Worm (Caenorhabditis elegans) whole organism, L4 larva: Measurements from ENCODE around the gene cdh-9.

Experiments used
- D1046.2 ChIP-seq: fragments of 200-800 bp; sonication (Bioruptor generic); IDR thresholded peaks from 2 replicates; pipeline ENCODE4 v1.3.6; 2022; ENCODE audit warnings: missing genetic modification characterization, missing compliant biosample characterization
- F37D6.2 ChIP-seq: sonication (generic microtip); optimal IDR thresholded peaks from 2 replicates; lab custom pipeline; 2016; ENCODE audit warnings: mild to moderate bottlenecking, missing genetic modification characterization, missing compliant biosample characterization
- F49E8.2 ChIP-seq: sonication (generic microtip); optimal IDR thresholded peaks from 2 replicates; lab custom pipeline; 2016; ENCODE audit warnings: missing compliant biosample characterization, mild to moderate bottlenecking, missing genetic modification characterization, borderline replicate concordance
- R02D3.7 ChIP-seq: fragments of 150-350 bp; sonication (generic microtip); optimal IDR thresholded peaks from 3 replicates; lab custom pipeline; 2014; ENCODE audit warnings: missing biosample characterization, missing genetic modification characterization
- T20F7.1 ChIP-seq: fragments of 200-800 bp; sonication (Bioruptor generic); optimal IDR thresholded peaks from 2 replicates; lab custom pipeline; 2018; ENCODE audit warnings: mild to moderate bottlenecking, missing genetic modification characterization, missing compliant biosample characterization
- T26A8.4 ChIP-seq: fragments of 200-800 bp; sonication (Bioruptor generic); IDR thresholded peaks from 2 replicates; pipeline ENCODE4 v1.3.6; 2022; ENCODE audit warnings: missing genetic modification characterization, missing compliant biosample characterization
- Y105C5A.15 ChIP-seq: fragments of 200-800 bp; sonication (Bioruptor generic); IDR thresholded peaks from 2 replicates; pipeline ENCODE4 v1.3.6; 2022; ENCODE audit warnings: missing genetic modification characterization, missing compliant biosample characterization
- Y5F2A.4 ChIP-seq: fragments of 200-800 bp; sonication (Bioruptor generic); optimal IDR thresholded peaks from 2 replicates; lab custom pipeline; 2018; ENCODE audit warnings: mild to moderate bottlenecking, missing genetic modification characterization, missing compliant biosample characterization
- Y75B8A.6 ChIP-seq: fragments of 200-800 bp; sonication (Bioruptor generic); IDR thresholded peaks from 2 replicates; pipeline ENCODE4 v1.3.6; 2022; ENCODE audit warnings: missing genetic modification reagents, missing genetic modification characterization, missing compliant biosample characterization
- aha-1 ChIP-seq: fragments of 150-350 bp; peaks from one replicate; lab custom pipeline; 2014; ENCODE audit warnings: missing biosample characterization, missing genetic modification characterization
- ama-1 ChIP-seq: fragments of 150-350 bp; optimal IDR thresholded peaks from 2 replicates; lab custom pipeline; 2014; ENCODE audit warnings: inconsistent platforms, mixed read lengths
- ceh-20 ChIP-seq: fragments of 200-800 bp; sonication (Bioruptor generic); IDR thresholded peaks from 2 replicates; pipeline ENCODE4 v1.3.6; 2022; ENCODE audit warnings: missing genetic modification reagents, missing genetic modification characterization, missing compliant biosample characterization
- ceh-44 ChIP-seq: fragments of 200-800 bp; sonication (Bioruptor generic); IDR thresholded peaks from 2 replicates; pipeline ENCODE4 v1.3.6; 2022; ENCODE audit warnings: missing genetic modification reagents, missing genetic modification characterization, missing compliant biosample characterization
- ceh-62 ChIP-seq: sonication (generic microtip); optimal IDR thresholded peaks from 2 replicates; lab custom pipeline; 2017; ENCODE audit warnings: missing biosample characterization, missing genetic modification characterization
- ctbp-1 ChIP-seq: fragments of 200-800 bp; sonication (Bioruptor generic); IDR thresholded peaks from 2 replicates; pipeline ENCODE4 v1.3.6; 2022; ENCODE audit warnings: missing genetic modification reagents, missing genetic modification characterization, missing compliant biosample characterization
- daf-16 ChIP-seq, 3 experiments: sonication (generic microtip); optimal IDR thresholded peaks; 2 replicates each; lab custom pipeline; 2016 to 2017; ENCODE audit warnings: missing genetic modification characterization in 3 of 3, missing genetic modification reagents in 3 of 3, mild to moderate bottlenecking in 2 of 3, missing compliant biosample characterization in 2 of 3, missing biosample characterization in 1 of 3, moderate library complexity in 1 of 3
- daf-19 ChIP-seq: fragments of 200-800 bp; sonication (Bioruptor generic); conservative IDR thresholded peaks from 2 replicates; pipeline ENCODE4 v1.3.6; 2022; ENCODE audit warnings: missing genetic modification characterization, missing compliant biosample characterization
- dmd-6 ChIP-seq: fragments of 200-800 bp; sonication (Bioruptor generic); IDR thresholded peaks from 2 replicates; pipeline ENCODE4 v1.3.6; 2022; ENCODE audit warnings: missing genetic modification reagents, missing genetic modification characterization, missing compliant biosample characterization
- dmd-8 ChIP-seq: fragments of 200-800 bp; sonication (Bioruptor generic); IDR thresholded peaks from 2 replicates; pipeline ENCODE4 v1.3.6; 2022; ENCODE audit warnings: missing genetic modification characterization, missing compliant biosample characterization
- duxl-1 ChIP-seq: sonication (generic microtip); optimal IDR thresholded peaks from 2 replicates; lab custom pipeline; 2016; ENCODE audit warnings: mild to moderate bottlenecking, missing genetic modification characterization, moderate library complexity, missing compliant biosample characterization; ENCODE audit not compliant: poor library complexity
- dve-1 ChIP-seq: sonication (generic microtip); optimal IDR thresholded peaks from 2 replicates; lab custom pipeline; 2017; ENCODE audit warnings: antibody characterized with exemption, mild to moderate bottlenecking, missing genetic modification characterization, missing compliant biosample characterization; ENCODE audit not compliant: insufficient read depth
- egl-27 ChIP-seq: sonication (generic microtip); optimal IDR thresholded peaks from 3 replicates; lab custom pipeline; 2017; ENCODE audit warnings: missing biosample characterization, missing genetic modification reagents, missing genetic modification characterization
- egl-43 ChIP-seq: fragments of 200-800 bp; sonication (Bioruptor generic); IDR thresholded peaks from 2 replicates; pipeline ENCODE4 v1.3.6; 2022; ENCODE audit warnings: missing genetic modification reagents, missing genetic modification characterization, missing compliant biosample characterization
- fkh-10 ChIP-seq: fragments of 150-350 bp; optimal IDR thresholded peaks from 2 replicates; lab custom pipeline; 2014; ENCODE audit warnings: missing biosample characterization, missing genetic modification reagents, missing genetic modification characterization
- fos-1 ChIP-seq: fragments of 150-350 bp; optimal IDR thresholded peaks from 2 replicates; lab custom pipeline; 2014; ENCODE audit warnings: missing biosample characterization, missing genetic modification characterization
- gei-8 ChIP-seq: fragments of 200-800 bp; sonication (Bioruptor generic); optimal IDR thresholded peaks from 2 replicates; lab custom pipeline; 2018; ENCODE audit warnings: mild to moderate bottlenecking, missing genetic modification characterization, missing compliant biosample characterization
- hlh-30 ChIP-seq: sonication (generic microtip); optimal IDR thresholded peaks from 2 replicates; lab custom pipeline; 2017; ENCODE audit warnings: antibody characterized with exemption, mild to moderate bottlenecking, missing genetic modification characterization, missing compliant biosample characterization; ENCODE audit not compliant: insufficient read depth
- hmg-1.1 ChIP-seq: fragments of 200-800 bp; sonication (Bioruptor generic); IDR thresholded peaks from 2 replicates; pipeline ENCODE4 v1.3.6; 2022; ENCODE audit warnings: missing genetic modification reagents, missing genetic modification characterization, missing compliant biosample characterization
- jun-1 ChIP-seq: fragments of 150-350 bp; optimal IDR thresholded peaks from 2 replicates; lab custom pipeline; 2014; ENCODE audit warnings: missing biosample characterization, missing genetic modification reagents, missing genetic modification characterization
- lin-1 ChIP-seq: fragments of 200-800 bp; sonication (Bioruptor generic); IDR thresholded peaks from 2 replicates; pipeline ENCODE4 v1.3.6; 2022; ENCODE audit warnings: missing genetic modification reagents, missing genetic modification characterization, missing compliant biosample characterization
- lsy-2 ChIP-seq, 2 experiments: fragments of 150-350 bp in 1 of 2; sonication (generic microtip) in 1 of 2; optimal IDR thresholded peaks; 2 replicates each; lab custom pipeline; 2014 to 2017; ENCODE audit warnings: missing biosample characterization in 2 of 2, missing genetic modification characterization in 2 of 2
- madf-9 ChIP-seq: fragments of 200-800 bp; sonication (Bioruptor generic); conservative IDR thresholded peaks from 2 replicates; pipeline ENCODE4 v1.3.6; 2022; ENCODE audit warnings: missing genetic modification reagents, missing genetic modification characterization, missing compliant biosample characterization
- mdl-1 ChIP-seq, 2 experiments: fragments of 150-350 bp in 1 of 2; sonication (generic microtip) in 1 of 2; optimal IDR thresholded peaks; 2 replicates each; lab custom pipeline; 2014 to 2017; ENCODE audit warnings: missing biosample characterization in 2 of 2, missing genetic modification characterization in 2 of 2
- mxl-2 ChIP-seq: fragments of 200-800 bp; sonication (Bioruptor generic); conservative IDR thresholded peaks from 2 replicates; pipeline ENCODE4 v1.3.6; 2022; ENCODE audit warnings: missing genetic modification reagents, missing genetic modification characterization, missing compliant biosample characterization
- mxl-3 ChIP-seq: fragments of 200-800 bp; sonication (Bioruptor generic); optimal IDR thresholded peaks from 2 replicates; lab custom pipeline; 2018; ENCODE audit warnings: mild to moderate bottlenecking, missing genetic modification characterization, missing compliant biosample characterization
- nhr-111 ChIP-seq: fragments of 200-800 bp; sonication (Bioruptor generic); optimal IDR thresholded peaks from 2 replicates; lab custom pipeline; 2018; ENCODE audit warnings: mild to moderate bottlenecking, missing genetic modification characterization, missing compliant biosample characterization
- nhr-237 ChIP-seq: sonication (generic microtip); optimal IDR thresholded peaks from 2 replicates; lab custom pipeline; 2017; ENCODE audit warnings: missing biosample characterization, missing genetic modification characterization
- nhr-48 ChIP-seq: sonication (generic microtip); optimal IDR thresholded peaks from 2 replicates; lab custom pipeline; 2016; ENCODE audit warnings: mild to moderate bottlenecking, missing genetic modification characterization, missing compliant biosample characterization
- nhr-6 ChIP-seq: fragments of 150-350 bp; optimal IDR thresholded peaks from 2 replicates; lab custom pipeline; 2014; ENCODE audit warnings: missing biosample characterization, missing genetic modification characterization
- nhr-76 ChIP-seq: fragments of 150-350 bp; optimal IDR thresholded peaks from 2 replicates; lab custom pipeline; 2014; ENCODE audit warnings: missing biosample characterization, missing genetic modification characterization
- nhr-77 ChIP-seq: fragments of 150-350 bp; optimal IDR thresholded peaks from 2 replicates; lab custom pipeline; 2014; ENCODE audit warnings: missing biosample characterization, missing genetic modification characterization
- skn-1 ChIP-seq: fragments of 150-350 bp; optimal IDR thresholded peaks from 2 replicates; lab custom pipeline; 2014; ENCODE audit warnings: missing biosample characterization, missing genetic modification characterization
- spr-1 ChIP-seq: sonication (generic microtip); optimal IDR thresholded peaks from 2 replicates; lab custom pipeline; 2016; ENCODE audit warnings: mild to moderate bottlenecking, missing genetic modification characterization, missing compliant biosample characterization
- tag-97 ChIP-seq: fragments of 200-800 bp; sonication (Bioruptor generic); IDR thresholded peaks from 2 replicates; pipeline ENCODE4 v1.3.6; 2022; ENCODE audit warnings: missing genetic modification characterization, missing compliant biosample characterization
- tra-1 ChIP-seq: fragments of 200-800 bp; sonication (Bioruptor generic); IDR thresholded peaks from 2 replicates; pipeline ENCODE4 v1.3.6; 2022; ENCODE audit warnings: missing genetic modification reagents, missing genetic modification characterization, missing compliant biosample characterization
- vab-7 ChIP-seq: fragments of 200-800 bp; sonication (Bioruptor generic); IDR thresholded peaks from 2 replicates; pipeline ENCODE4 v1.3.6; 2022; ENCODE audit warnings: missing genetic modification reagents, missing genetic modification characterization, missing compliant biosample characterization
- zag-1 ChIP-seq: fragments of 150-350 bp; optimal IDR thresholded peaks from 2 replicates; lab custom pipeline; 2014; ENCODE audit warnings: missing biosample characterization, missing genetic modification characterization
- zfp-2 ChIP-seq: sonication (generic microtip); optimal IDR thresholded peaks from 2 replicates; lab custom pipeline; 2016; ENCODE audit warnings: mild to moderate bottlenecking, missing genetic modification characterization, missing compliant biosample characterization
- zfp-3 ChIP-seq: fragments of 200-800 bp; sonication (Bioruptor generic); conservative IDR thresholded peaks from 2 replicates; pipeline ENCODE4 v1.3.6; 2022; ENCODE audit warnings: missing genetic modification reagents, missing genetic modification characterization, missing compliant biosample characterization
- zip-11 ChIP-seq: fragments of 200-800 bp; sonication (Bioruptor generic); IDR thresholded peaks from 2 replicates; pipeline ENCODE4 v1.3.6; 2022; ENCODE audit warnings: missing genetic modification characterization, missing compliant biosample characterization
- zip-2 ChIP-seq: fragments of 150-350 bp; optimal IDR thresholded peaks from 2 replicates; lab custom pipeline; 2014; ENCODE audit warnings: missing biosample characterization, missing genetic modification characterization

The cdh-9 gene

DNA sequence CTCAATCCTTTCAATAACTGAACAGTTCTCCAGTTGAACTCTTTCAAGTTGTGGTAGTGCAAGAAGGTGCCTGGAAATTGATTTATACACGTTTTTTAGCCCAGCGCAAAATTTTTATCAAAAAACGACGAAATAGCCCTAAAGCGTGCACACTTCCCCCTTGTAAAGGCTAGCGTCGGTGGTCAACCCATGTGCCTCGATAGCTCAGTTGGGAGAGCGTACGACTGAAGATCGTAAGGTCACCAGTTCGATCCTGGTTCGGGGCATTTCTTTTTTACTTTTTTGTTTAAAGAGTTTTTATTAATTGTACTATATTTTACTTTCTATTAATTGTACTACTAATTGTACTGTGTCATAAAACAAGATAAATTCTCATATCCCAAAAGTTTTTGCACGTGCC, 43.7 kb upstream of the cdh-9 start (continued):
- TF ChIP-seq tra-1 (GFP tag; lab: Robert Waterston, UW) (peak; percentile 56; the same call in 1 of the 2 replicates), ama-1 (lab: Kevin White, UChicago) (no peak), nhr-76 (no peak), spr-1 (tag; lab: Kevin White, UChicago) (no peak), jun-1 (tag; lab: Kevin White, UChicago) (no peak), tag-97 (GFP tag; lab: Robert Waterston, UW) (no peak), aha-1 (tag; lab: Kevin White, UChicago) (no peak), F37D6.2 (tag; lab: Kevin White, UChicago) (no peak), D1046.2 (no peak), Y5F2A.4 (no peak), vab-7 (GFP tag; lab: Robert Waterston, UW) (peak; percentile 65), nhr-48 (tag; lab: Kevin White, UChicago) (peak; percentile 21), ctbp-1 (0 out of 2 replicates have a peak, but pooled peaks have one; percentile 18), mxl-2 (GFP tag; lab: Robert Waterston, UW) (0 out of 2 replicates have a peak, but pooled peaks have one; percentile 32), mxl-3 (GFP tag; lab: Kevin White, UChicago) (peak; percentile 14), madf-9 (0 out of 2 replicates have a peak, but pooled peaks have one; percentile 45), nhr-6 (tag; lab: Kevin White, UChicago) (peak; percentile 8), fkh-10 (GFP tag; lab: Kevin White, UChicago) (no peak), dmd-8 (GFP tag; lab: Robert Waterston, UW) (peak; percentile 79; the same call in 1 of the 2 replicates), ceh-62 (tag; lab: Kevin White, UChicago) (no peak), zfp-2 (tag; lab: Kevin White, UChicago) (no peak), ceh-44 (GFP tag; lab: Robert Waterston, UW) (no peak), Y105C5A.15 (GFP tag; lab: Robert Waterston, UW) (no peak), F49E8.2 (tag; lab: Kevin White, UChicago) (no peak), duxl-1 (peak; percentile 24), gei-8 (GFP tag; lab: Kevin White, UChicago) (no peak), daf-16 (GFP tag; optimal IDR thresholded peaks at IDR 0.05; lab: Kevin White, UChicago) (peak in 1 of 2 experiments; percentile 16), daf-16 (tag; optimal IDR thresholded peaks at IDR 0.05; lab: Kevin White, UChicago) (peak; percentile 28), ceh-20 (GFP tag; lab: Robert Waterston, UW) (no peak), skn-1 (no peak), zag-1 (no peak), daf-19 (peak; percentile 59; the same call in 1 of the 2 replicates), zip-11 (GFP tag; lab: Robert Waterston, UW) (no peak), nhr-111 (GFP tag; lab: Kevin White, UChicago) (no peak), zip-2 (tag; lab: Kevin White, UChicago) (no peak), T20F7.1 (no peak), Y75B8A.6 (GFP tag; lab: Robert Waterston, UW) (0 out of 2 replicates have a peak, but pooled peaks have one; percentile 41), lin-1 (GFP tag; lab: Robert Waterston, UW) (peak; percentile 52; the same call in 1 of the 2 replicates), hmg-1.1 (GFP tag; lab: Robert Waterston, UW) (peak; percentile 58; the same call in 1 of the 2 replicates), nhr-237 (tag; lab: Kevin White, UChicago) (no peak), egl-43 (GFP tag; lab: Robert Waterston, UW) (peak; percentile 63; the same call in 1 of the 2 replicates), mdl-1 (tag; optimal IDR thresholded peaks at IDR 0.05; lab: Kevin White, UChicago) (no peak), dve-1 (tag; lab: Kevin White, UChicago) (peak; percentile 43), dmd-6 (peak; percentile 44), T26A8.4 (GFP tag; lab: Robert Waterston, UW) (peak; percentile 75), zfp-3 (GFP tag; lab: Robert Waterston, UW) (no peak), lsy-2 (tag; optimal IDR thresholded peaks at IDR 0.05; lab: Kevin White, UChicago) (no peak), egl-27 (tag; lab: Kevin White, UChicago) (no peak), nhr-77 (tag; lab: Kevin White, UChicago) (no peak), fos-1 (tag; lab: Kevin White, UChicago) (no peak), R02D3.7 (no peak), hlh-30 (tag; lab: Kevin White, UChicago) (peak; percentile 64)
